Worm (Caenorhabditis elegans) whole organism, mixed stage, embryonic: ENCODE data around the gene C16C10.1.

Experiments
- M03D4.4 ChIP-seq: sonication (generic microtip); optimal IDR thresholded peaks from 2 replicates; lab custom pipeline; 2017; ENCODE audit warnings: mild to moderate bottlenecking, missing genetic modification characterization, missing compliant biosample characterization
- bed-3 ChIP-seq: fragments of 200-800 bp; sonication (Bioruptor generic); optimal IDR thresholded peaks from 3 replicates; lab custom pipeline; 2018; ENCODE audit warnings: mild to moderate bottlenecking, missing genetic modification characterization, moderate library complexity, missing compliant biosample characterization
- ceh-39 ChIP-seq: fragments of 150-350 bp; optimal IDR thresholded peaks from 2 replicates; lab custom pipeline; 2014; ENCODE audit warnings: missing biosample characterization, missing genetic modification characterization
- ceh-43 ChIP-seq: fragments of 200-800 bp; sonication (Bioruptor generic); optimal IDR thresholded peaks from 2 replicates; lab custom pipeline; 2018; ENCODE audit warnings: mild to moderate bottlenecking, missing genetic modification characterization, moderate library complexity, missing compliant biosample characterization
- ces-1 ChIP-seq: fragments of 150-350 bp; optimal IDR thresholded peaks from 2 replicates; lab custom pipeline; 2014; ENCODE audit warnings: missing biosample characterization, missing genetic modification reagents, missing genetic modification characterization
- cnd-1 ChIP-seq: fragments of 200-800 bp; sonication (Bioruptor generic); optimal IDR thresholded peaks from 2 replicates; lab custom pipeline; 2018; ENCODE audit warnings: mild to moderate bottlenecking, missing genetic modification characterization, missing compliant biosample characterization
- drap-1 ChIP-seq: fragments of 200-800 bp; sonication (Bioruptor generic); optimal IDR thresholded peaks from 3 replicates; lab custom pipeline; 2018; ENCODE audit warnings: mild to moderate bottlenecking, missing genetic modification characterization, missing compliant biosample characterization
- elt-3 ChIP-seq: fragments of 150-350 bp; optimal IDR thresholded peaks from 2 replicates; lab custom pipeline; 2014; ENCODE audit warnings: missing biosample characterization, missing genetic modification characterization
- flh-1 ChIP-seq: fragments of 200-800 bp; sonication (Bioruptor generic); optimal IDR thresholded peaks from 2 replicates; lab custom pipeline; 2018; ENCODE audit warnings: mild to moderate bottlenecking, missing genetic modification characterization, moderate library complexity, missing compliant biosample characterization
- ham-2 ChIP-seq: fragments of 200-800 bp; sonication (Bioruptor generic); optimal IDR thresholded peaks from 2 replicates; lab custom pipeline; 2018; ENCODE audit warnings: mild to moderate bottlenecking, missing genetic modification characterization, missing compliant biosample characterization
- hlh-1 ChIP-seq: fragments of 150-350 bp; optimal IDR thresholded peaks from 2 replicates; lab custom pipeline; 2014; ENCODE audit warnings: missing biosample characterization, missing genetic modification reagents, missing genetic modification characterization
- lin-13 ChIP-seq: fragments of 150-350 bp; optimal IDR thresholded peaks from 2 replicates; lab custom pipeline; 2014; ENCODE audit warnings: missing biosample characterization, missing genetic modification characterization
- lin-32 ChIP-seq: fragments of 200-800 bp; sonication (Bioruptor generic); optimal IDR thresholded peaks from 2 replicates; lab custom pipeline; 2018; ENCODE audit warnings: mild to moderate bottlenecking, missing genetic modification characterization, missing compliant biosample characterization
- lsy-2 ChIP-seq: fragments of 150-350 bp; optimal IDR thresholded peaks from 2 replicates; lab custom pipeline; 2014; ENCODE audit warnings: missing biosample characterization, missing genetic modification characterization
- mab-5 ChIP-seq: fragments of 150-350 bp; optimal IDR thresholded peaks from 2 replicates; lab custom pipeline; 2014; ENCODE audit warnings: missing biosample characterization, missing genetic modification characterization
- mep-1 ChIP-seq: fragments of 150-350 bp; optimal IDR thresholded peaks from 2 replicates; lab custom pipeline; 2017; ENCODE audit warnings: missing biosample characterization, missing genetic modification reagents, missing genetic modification characterization, inconsistent platforms
- mls-2 ChIP-seq: sonication (generic microtip); optimal IDR thresholded peaks from 2 replicates; lab custom pipeline; 2016; ENCODE audit warnings: mild to moderate bottlenecking, missing genetic modification characterization, moderate library complexity, missing compliant biosample characterization
- nhr-12 ChIP-seq: fragments of 150-350 bp; optimal IDR thresholded peaks from 2 replicates; lab custom pipeline; 2014; ENCODE audit warnings: missing biosample characterization, missing genetic modification characterization
- nhr-2 ChIP-seq: fragments of 150-350 bp; optimal IDR thresholded peaks from 2 replicates; lab custom pipeline; 2014; ENCODE audit warnings: missing biosample characterization, missing genetic modification characterization
- nhr-237 ChIP-seq: fragments of 150-350 bp; optimal IDR thresholded peaks from 2 replicates; lab custom pipeline; 2014; ENCODE audit warnings: missing biosample characterization, missing genetic modification characterization
- nhr-28 ChIP-seq: fragments of 150-350 bp; optimal IDR thresholded peaks from 2 replicates; lab custom pipeline; 2014; ENCODE audit warnings: missing biosample characterization, missing genetic modification characterization
- nhr-76 ChIP-seq: sonication (generic microtip); optimal IDR thresholded peaks from 2 replicates; lab custom pipeline; 2017; ENCODE audit warnings: missing biosample characterization, missing genetic modification characterization
- pha-4 ChIP-seq: fragments of 150-350 bp; optimal IDR thresholded peaks from 2 replicates; lab custom pipeline; 2018; ENCODE audit warnings: missing biosample characterization, missing genetic modification reagents, missing genetic modification characterization
- sem-2 ChIP-seq: fragments of 200-800 bp; sonication (Bioruptor generic); optimal IDR thresholded peaks from 2 replicates; lab custom pipeline; 2018; ENCODE audit warnings: mild to moderate bottlenecking, missing genetic modification characterization, missing compliant biosample characterization
- snpc-4 ChIP-seq: fragments of 150-350 bp; optimal IDR thresholded peaks from 2 replicates; lab custom pipeline; 2014; ENCODE audit warnings: missing biosample characterization, missing genetic modification characterization
- sptf-1 ChIP-seq: sonication (generic microtip); optimal IDR thresholded peaks from 2 replicates; lab custom pipeline; 2017; ENCODE audit warnings: mild to moderate bottlenecking, missing genetic modification characterization, moderate library complexity, missing compliant biosample characterization
- unc-120 ChIP-seq: sonication (generic microtip); optimal IDR thresholded peaks from 2 replicates; lab custom pipeline; 2017; ENCODE audit warnings: missing genetic modification characterization, missing compliant biosample characterization; ENCODE audit not compliant: poor library complexity, severe bottlenecking
- unc-39 ChIP-seq: fragments of 150-350 bp; optimal IDR thresholded peaks from 2 replicates; lab custom pipeline; 2014; ENCODE audit warnings: missing biosample characterization, missing genetic modification characterization
- unc-62 ChIP-seq: fragments of 150-350 bp; optimal IDR thresholded peaks from 2 replicates; lab custom pipeline; 2014; ENCODE audit warnings: missing biosample characterization, missing genetic modification reagents, missing genetic modification characterization
- zip-8 ChIP-seq: fragments of 150-350 bp; optimal IDR thresholded peaks from 2 replicates; lab custom pipeline; 2014; ENCODE audit warnings: missing biosample characterization, missing genetic modification characterization
- ztf-11 ChIP-seq: fragments of 150-350 bp; optimal IDR thresholded peaks from 2 replicates; lab custom pipeline; 2014; ENCODE audit warnings: missing biosample characterization, missing genetic modification characterization

C16C10.1 gene

DNA sequence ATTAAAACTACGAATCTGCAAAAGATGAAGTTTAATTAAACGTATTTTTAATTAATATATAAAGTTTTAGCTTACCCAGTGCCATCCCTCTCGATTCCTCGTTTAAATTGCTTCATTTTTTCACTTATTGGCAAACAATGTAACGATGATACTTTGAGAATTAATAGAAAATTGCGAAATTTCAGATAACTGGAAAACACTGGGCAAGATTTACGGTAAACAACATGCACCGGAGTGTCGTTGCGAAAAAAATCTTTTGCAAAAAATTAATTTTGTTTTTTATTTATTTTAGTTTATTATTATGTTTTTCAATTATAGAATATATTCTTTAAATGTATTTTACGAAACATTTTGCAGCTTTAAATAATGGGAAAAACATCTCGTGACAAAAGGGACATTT lies 22.8 kb upstream of the C16C10.1 start, which contains the start of the genes pelo-1 and R74.7:
pelo-1 (minus strand) TSS at position 151 of the 400 bp plus-strand sequence.
R74.7 (plus strand) TSS at position 358 of the 400 bp plus-strand sequence.
- TF ChIP-seq nhr-28 (tag; lab: Kevin White, UChicago) (no peak), ces-1 (GFP tag; lab: Kevin White, UChicago) (peak; percentile 14)

DNA sequence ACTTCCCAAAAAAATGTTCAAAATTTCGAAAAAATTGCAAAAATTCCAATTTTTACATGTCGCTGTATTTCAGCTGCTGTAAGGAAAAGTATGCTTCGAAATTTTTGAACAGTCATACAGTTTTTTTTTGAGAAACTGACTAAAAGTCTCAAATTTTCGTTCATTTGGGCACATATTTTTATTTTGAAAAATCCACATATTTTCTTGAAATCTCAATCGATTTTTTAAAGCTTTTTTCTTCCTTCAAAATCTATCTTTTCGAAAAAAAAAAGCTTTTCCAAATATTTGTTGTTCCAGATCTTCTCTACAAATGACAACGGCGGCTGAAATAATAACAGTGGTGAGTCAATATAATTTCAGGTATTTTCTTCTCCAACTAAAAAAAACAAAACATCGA lies 15.7 kb upstream of the C16C10.1 start, which contains the start of gene asd-1:
asd-1 (plus strand) TSS at position 298 of the 397 bp plus-strand sequence.
- no peak for TF ChIP-seq hlh-1 (tag; lab: Kevin White, UChicago)
- no peak for TF ChIP-seq unc-39
- no peak for TF ChIP-seq nhr-2 (tag; lab: Kevin White, UChicago)
- no peak for TF ChIP-seq flh-1 (GFP tag; lab: Kevin White, UChicago)
- TF ChIP-seq drap-1 (GFP tag; lab: Kevin White, UChicago), result no peak
- TF ChIP-seq zip-8 (tag; lab: Kevin White, UChicago), result no peak
- TF ChIP-seq nhr-12 (tag; lab: Kevin White, UChicago), result no peak
- TF ChIP-seq cnd-1 (tag; lab: Kevin White, UChicago), result no peak
- TF ChIP-seq M03D4.4 (tag; lab: Kevin White, UChicago), result no peak
- no peak for TF ChIP-seq mep-1 (tag; lab: Kevin White, UChicago)
- no peak for TF ChIP-seq nhr-237 (tag; lab: Kevin White, UChicago)
- no peak for TF ChIP-seq elt-3 (tag; lab: Kevin White, UChicago)

DNA sequence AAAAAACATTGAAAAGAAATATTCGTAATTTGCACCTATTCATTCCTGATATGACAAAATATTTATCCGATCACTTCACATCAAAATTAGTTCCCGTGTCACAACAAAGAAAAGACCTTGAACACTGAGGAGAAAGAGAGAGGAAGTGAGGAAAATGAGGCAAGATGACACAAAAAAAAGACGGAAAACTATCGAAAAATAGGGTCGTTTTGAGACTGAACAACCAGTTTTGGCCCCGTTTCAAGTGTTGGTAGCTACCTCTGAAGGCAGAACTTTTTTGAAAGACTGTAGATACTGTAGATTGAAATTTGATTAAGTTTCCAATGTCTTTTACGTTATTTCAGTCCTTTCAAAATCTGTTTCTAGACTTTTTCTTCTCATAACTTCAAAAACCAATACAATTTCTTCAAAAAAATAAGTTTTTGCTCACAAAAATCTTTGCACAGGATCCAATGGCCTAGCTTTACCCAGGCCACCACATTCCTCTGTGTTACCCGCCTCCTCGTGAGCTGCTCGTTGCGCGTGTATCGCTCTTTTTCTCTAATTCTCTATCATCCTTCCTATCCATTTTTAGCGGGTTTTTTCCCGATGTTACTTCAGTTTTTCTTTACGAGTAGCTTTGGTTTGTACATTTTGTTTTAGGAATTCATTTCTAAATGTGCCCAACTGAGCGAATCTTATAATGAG lies 15.2 kb upstream of the C16C10.1 start:
- no peak for TF ChIP-seq nhr-76 (tag; lab: Kevin White, UChicago)
- peak; percentile 50 for TF ChIP-seq lsy-2 (tag; lab: Kevin White, UChicago)
- TF ChIP-seq pha-4 (tag; lab: Kevin White, UChicago), result no peak
- TF ChIP-seq elt-3 (tag; lab: Kevin White, UChicago), result no peak
- no peak for TF ChIP-seq bed-3 (GFP tag; lab: Kevin White, UChicago)
- TF ChIP-seq ces-1 (GFP tag; lab: Kevin White, UChicago), result peak; percentile 15
- peak; percentile 5 for TF ChIP-seq nhr-237 (tag; lab: Kevin White, UChicago)
- TF ChIP-seq ceh-39, result peak; percentile 22
- peak; percentile 88 for TF ChIP-seq unc-120 (tag; lab: Kevin White, UChicago)
- TF ChIP-seq unc-62 (GFP tag; lab: Kevin White, UChicago), result no peak
- peak; percentile 4 for TF ChIP-seq mls-2 (tag; lab: Kevin White, UChicago)
- TF ChIP-seq mep-1 (tag; lab: Kevin White, UChicago), result peak; percentile 37
- TF ChIP-seq, all 35 proteins: peak for 7

DNA sequence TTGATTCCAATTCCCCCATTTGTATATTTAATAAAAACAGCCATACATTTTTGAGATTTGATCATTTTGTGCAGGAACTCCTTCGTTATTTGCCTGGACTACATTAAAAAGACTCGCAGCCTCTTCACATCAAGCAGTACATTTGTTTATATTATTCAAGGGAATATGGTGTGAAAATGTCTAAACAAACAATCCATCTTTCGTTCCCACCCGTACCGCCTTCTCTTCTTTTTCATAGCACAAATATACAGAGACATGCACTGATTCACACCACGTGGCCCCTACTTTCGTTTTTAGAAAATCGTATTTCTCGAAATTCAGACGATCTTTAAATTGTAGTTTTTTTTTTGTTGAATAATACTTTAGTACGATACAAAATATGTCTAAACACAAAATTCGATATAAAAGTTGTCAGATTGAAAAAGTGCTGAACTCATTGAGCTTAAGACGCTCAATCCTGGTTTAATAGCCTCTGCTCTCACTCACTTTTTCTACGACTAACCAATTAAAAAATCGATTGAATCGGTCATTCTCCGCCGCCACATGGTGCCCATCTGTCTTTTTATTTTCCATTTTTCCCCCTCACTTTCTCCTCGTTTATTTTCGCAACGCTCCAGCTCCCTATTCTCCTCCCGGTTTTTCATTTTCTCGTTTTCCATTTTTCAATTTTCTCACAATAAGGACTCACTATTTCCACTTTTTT lies 14.2 kb upstream of the C16C10.1 start:
- TF ChIP-seq cnd-1 (tag; lab: Kevin White, UChicago), result peak; percentile 3
- peak; percentile 35 for TF ChIP-seq ces-1 (GFP tag; lab: Kevin White, UChicago)
- peak; percentile 50 for TF ChIP-seq lin-32
- peak; percentile 20 for TF ChIP-seq mab-5
- TF ChIP-seq nhr-2 (tag; lab: Kevin White, UChicago), result no peak

DNA sequence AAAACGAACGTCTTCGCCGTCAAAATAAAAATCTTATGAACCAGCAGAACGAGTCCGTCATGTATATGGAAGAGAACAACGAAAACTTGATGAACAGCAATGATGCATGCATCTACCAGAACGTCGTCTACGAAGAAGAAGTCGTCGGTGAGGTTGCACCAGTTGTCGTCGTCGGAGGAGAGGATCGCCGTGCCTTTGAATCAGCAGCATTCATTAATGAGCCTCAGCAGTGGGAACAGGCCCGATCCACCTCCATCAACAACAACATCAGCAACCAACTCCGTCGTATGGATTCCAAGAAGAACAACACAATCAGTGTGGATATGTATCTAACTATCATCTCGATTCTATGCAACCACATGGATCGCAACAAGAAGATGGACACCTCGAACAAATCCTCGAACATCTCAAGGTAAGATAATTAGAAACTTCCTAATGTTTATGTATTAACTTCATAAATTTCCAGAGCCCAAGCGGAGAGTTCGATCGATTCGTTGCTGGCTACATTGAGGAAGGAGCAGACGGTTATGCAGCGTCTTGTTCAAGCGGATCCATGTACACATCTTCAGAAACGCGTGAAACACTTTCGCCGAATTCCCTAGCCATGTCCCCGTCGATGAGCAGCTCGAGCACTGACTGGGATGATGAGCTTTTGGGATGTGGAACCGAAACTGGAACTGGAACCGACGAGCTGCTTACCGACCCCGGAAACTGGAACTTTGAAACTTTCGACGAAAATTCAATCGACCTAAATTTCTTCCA lies 13.3 kb upstream of the C16C10.1 start:
- TF ChIP-seq nhr-76 (tag; lab: Kevin White, UChicago) (no peak), mls-2 (tag; lab: Kevin White, UChicago) (no peak)
- TF ChIP-seq, all 35 proteins: peak for 0

DNA sequence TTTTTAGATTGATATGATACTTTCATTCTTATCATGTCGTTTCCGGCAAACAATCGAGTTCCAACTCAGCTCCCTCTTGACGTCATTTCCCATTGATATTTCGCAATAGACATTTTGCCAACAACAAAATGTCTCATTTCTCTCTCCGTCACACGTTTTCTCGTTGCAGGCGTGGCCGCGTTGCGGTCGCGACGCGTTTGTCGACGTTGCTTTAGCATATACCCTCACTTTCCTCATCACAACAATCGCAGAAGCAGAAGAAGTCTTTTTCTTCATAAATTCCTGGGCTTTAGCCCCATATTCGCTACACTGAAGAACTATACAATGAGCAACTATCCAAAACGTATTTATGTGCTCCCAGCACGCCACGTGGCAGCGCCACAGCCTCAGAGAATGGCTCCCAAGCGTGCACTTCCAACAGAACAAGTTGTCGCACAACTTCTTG lies 12.4 kb upstream of the C16C10.1 start, which contains the start of gene xbp-1:
xbp-1 (plus strand) TSS at position 151 of the 445 bp plus-strand sequence.
- TF ChIP-seq elt-3 (tag; lab: Kevin White, UChicago), result peak; percentile 20
- peak; percentile 75 for TF ChIP-seq unc-62 (GFP tag; lab: Kevin White, UChicago)
- TF ChIP-seq nhr-76 (tag; lab: Kevin White, UChicago), result no peak
- no peak for TF ChIP-seq nhr-2 (tag; lab: Kevin White, UChicago)
- peak; percentile 39 for TF ChIP-seq drap-1 (GFP tag; lab: Kevin White, UChicago)
- peak; percentile 72 for TF ChIP-seq sptf-1 (tag; lab: Kevin White, UChicago)
- peak; percentile 41 for TF ChIP-seq hlh-1 (tag; lab: Kevin White, UChicago)
- TF ChIP-seq pha-4 (tag; lab: Kevin White, UChicago), result peak; percentile 81
- TF ChIP-seq mab-5, result peak; percentile 8
- peak; percentile 10 for TF ChIP-seq zip-8 (tag; lab: Kevin White, UChicago)
- no peak for TF ChIP-seq snpc-4 (tag; lab: Kevin White, UChicago)
- peak; percentile 79 for TF ChIP-seq ham-2 (GFP tag; lab: Kevin White, UChicago)
- TF ChIP-seq ceh-43 (GFP tag; lab: Kevin White, UChicago), result no peak
- peak; percentile 29 for TF ChIP-seq lin-13 (tag; lab: Kevin White, UChicago)
- no peak for TF ChIP-seq sem-2 (GFP tag; lab: Kevin White, UChicago)
- peak; percentile 80 for TF ChIP-seq ces-1 (GFP tag; lab: Kevin White, UChicago)
- peak; percentile 87 for TF ChIP-seq mep-1 (tag; lab: Kevin White, UChicago)
- peak; percentile 73 for TF ChIP-seq nhr-237 (tag; lab: Kevin White, UChicago)
- TF ChIP-seq unc-120 (tag; lab: Kevin White, UChicago), result peak; percentile 22
- peak; percentile 77 for TF ChIP-seq lsy-2 (tag; lab: Kevin White, UChicago)
- TF ChIP-seq ztf-11 (tag; lab: Kevin White, UChicago), result peak; percentile 17
- TF ChIP-seq ceh-39, result peak; percentile 59
- no peak for TF ChIP-seq M03D4.4 (tag; lab: Kevin White, UChicago)
- no peak for TF ChIP-seq nhr-28 (tag; lab: Kevin White, UChicago)
- TF ChIP-seq, all 35 proteins: peak for 17
